Fruit fly (Drosophila melanogaster) whole organism, embryonic: ENCODE results near the gene janB.

Experiments used
- CG10147 ChIP-seq: fragments of 200-800 bp; sonication (Bioruptor generic); optimal IDR thresholded peaks from 2 replicates; lab custom pipeline; 2019; ENCODE audit warnings: missing biosample characterization, mild to moderate bottlenecking, missing genetic modification characterization, moderate library complexity
- CG11723 ChIP-seq: fragments of 200-800 bp; sonication (Bioruptor generic); optimal IDR thresholded peaks from 2 replicates; lab custom pipeline; 2017; ENCODE audit warnings: missing biosample characterization, mild to moderate bottlenecking, missing genetic modification characterization
- CG12155 ChIP-seq: fragments of 200-800 bp; sonication (Bioruptor generic); optimal IDR thresholded peaks from 3 replicates; lab custom pipeline; 2016; ENCODE audit warnings: missing biosample characterization, missing genetic modification characterization
- CG12769 ChIP-seq: fragments of 200-800 bp; sonication (Bioruptor generic); optimal IDR thresholded peaks from 2 replicates; lab custom pipeline; 2019; ENCODE audit warnings: missing biosample characterization, mild to moderate bottlenecking, missing genetic modification characterization, moderate library complexity
- CG13296 ChIP-seq: fragments of 200-800 bp; sonication (Bioruptor generic); optimal IDR thresholded peaks from 3 replicates; lab custom pipeline; 2018; ENCODE audit warnings: missing biosample characterization, mild to moderate bottlenecking, missing genetic modification characterization
- CG14860 ChIP-seq: fragments of 200-800 bp; sonication (Bioruptor generic); IDR thresholded peaks from 3 replicates; pipeline ENCODE4 v1.3.6; 2022; ENCODE audit warnings: missing biosample characterization, missing genetic modification characterization; ENCODE audit not compliant: partially characterized antibody
- CG15073 ChIP-seq: fragments of 200-800 bp; sonication (Bioruptor generic); optimal IDR thresholded peaks from 2 replicates; lab custom pipeline; 2016; ENCODE audit warnings: missing biosample characterization, missing genetic modification characterization
- CG15479 ChIP-seq: fragments of 200-800 bp; sonication (Bioruptor generic); optimal IDR thresholded peaks from 3 replicates; lab custom pipeline; 2019; ENCODE audit warnings: missing biosample characterization, mild to moderate bottlenecking, missing genetic modification characterization, moderate library complexity
- CG15696 ChIP-seq: fragments of 200-800 bp; sonication (Bioruptor generic); optimal IDR thresholded peaks from 2 replicates; lab custom pipeline; 2019; ENCODE audit warnings: missing biosample characterization, mild to moderate bottlenecking, missing genetic modification characterization, moderate library complexity
- CG17385 ChIP-seq: fragments of 200-800 bp; sonication (Bioruptor generic); optimal IDR thresholded peaks from 3 replicates; lab custom pipeline; 2018; ENCODE audit warnings: missing biosample characterization, mild to moderate bottlenecking, missing genetic modification characterization
- CG18011 ChIP-seq: fragments of 200-800 bp; sonication (Bioruptor generic); optimal IDR thresholded peaks from 2 replicates; lab custom pipeline; 2017; ENCODE audit warnings: missing biosample characterization, missing genetic modification characterization, mild to moderate bottlenecking, moderate library complexity, missing genotype
- CG2129 ChIP-seq: fragments of 200-800 bp; sonication (Bioruptor generic); IDR thresholded peaks from 2 replicates; pipeline ENCODE4 v1.3.6; 2022; ENCODE audit warnings: missing biosample characterization, missing genetic modification characterization; ENCODE audit not compliant: partially characterized antibody
- CG2889 ChIP-seq: fragments of 200-800 bp; sonication (Bioruptor generic); IDR thresholded peaks from 3 replicates; pipeline ENCODE4 v1.3.6; 2022; ENCODE audit warnings: missing biosample characterization, missing genetic modification characterization
- CG32532 ChIP-seq: fragments of 200-800 bp; sonication (Bioruptor generic); IDR thresholded peaks from 2 replicates; pipeline ENCODE4 v1.3.6; 2022; ENCODE audit warnings: missing biosample characterization, missing genetic modification characterization
- CG33557 ChIP-seq: fragments of 200-800 bp; sonication (Bioruptor generic); optimal IDR thresholded peaks from 2 replicates; lab custom pipeline; 2019; ENCODE audit warnings: missing biosample characterization, mild to moderate bottlenecking, missing genetic modification characterization, moderate library complexity
- CG34376 ChIP-seq: fragments of 200-800 bp; sonication (Bioruptor generic); optimal IDR thresholded peaks from 2 replicates; lab custom pipeline; 2018; ENCODE audit warnings: missing biosample characterization, mild to moderate bottlenecking, missing genetic modification characterization
- CG4282 ChIP-seq: fragments of 200-800 bp; sonication (Bioruptor generic); optimal IDR thresholded peaks from 2 replicates; lab custom pipeline; 2016; ENCODE audit warnings: missing biosample characterization, missing genetic modification characterization
- CG4404 ChIP-seq: fragments of 200-800 bp; sonication (Bioruptor generic); IDR thresholded peaks from 2 replicates; pipeline ENCODE4 v1.3.6; 2022; ENCODE audit warnings: missing biosample characterization, missing genetic modification characterization
- CG4854 ChIP-seq: fragments of 200-800 bp; sonication (Bioruptor generic); optimal IDR thresholded peaks from 2 replicates; lab custom pipeline; 2016; ENCODE audit warnings: missing biosample characterization, missing genetic modification characterization, inconsistent platforms
- CG6175 ChIP-seq: fragments of 200-800 bp; sonication (Bioruptor generic); IDR thresholded peaks from 3 replicates; pipeline ENCODE4 v1.3.6; 2022; ENCODE audit warnings: missing biosample characterization, missing genetic modification characterization
- CG7372 ChIP-seq: fragments of 200-800 bp; sonication (Bioruptor generic); IDR thresholded peaks from 2 replicates; pipeline ENCODE4 v1.3.6; 2022; ENCODE audit warnings: missing biosample characterization, missing genetic modification characterization
- CG7745 ChIP-seq: fragments of 200-800 bp; sonication (Bioruptor generic); optimal IDR thresholded peaks from 2 replicates; lab custom pipeline; 2018; ENCODE audit warnings: missing biosample characterization, mild to moderate bottlenecking, missing genetic modification characterization, moderate library complexity
- CG8924 ChIP-seq: fragments of 200-800 bp; optimal IDR thresholded peaks from 3 replicates; lab custom pipeline; 2019; ENCODE audit warnings: missing biosample characterization, mild to moderate bottlenecking, missing genetic modification characterization, moderate library complexity
- CTCF ChIP-seq: fragments of 200-800 bp; sonication (Bioruptor generic); optimal IDR thresholded peaks from 2 replicates; lab custom pipeline; 2017; ENCODE audit warnings: missing biosample characterization, mild to moderate bottlenecking, missing genetic modification characterization, moderate library complexity
- Dip3 ChIP-seq: fragments of 200-800 bp; sonication (Bioruptor generic); optimal IDR thresholded peaks from 3 replicates; lab custom pipeline; 2016; ENCODE audit warnings: missing biosample characterization, missing genetic modification characterization
- Doc2 ChIP-seq: fragments of 200-800 bp; sonication (Bioruptor generic); IDR thresholded peaks from 2 replicates; pipeline ENCODE4 v1.3.6; 2022; ENCODE audit warnings: missing biosample characterization, missing genetic modification characterization
- Fer3 ChIP-seq: fragments of 200-800 bp; sonication (Bioruptor generic); optimal IDR thresholded peaks from 2 replicates; lab custom pipeline; 2018; ENCODE audit warnings: missing biosample characterization, mild to moderate bottlenecking, missing genetic modification characterization, moderate library complexity
- HmgD ChIP-seq: fragments of 200-800 bp; sonication (Bioruptor generic); optimal IDR thresholded peaks from 3 replicates; lab custom pipeline; 2016; ENCODE audit warnings: missing biosample characterization, missing genetic modification characterization
- Hr39 ChIP-seq: fragments of >200 bp; optimal IDR thresholded peaks from 2 replicates; lab custom pipeline; 2017
- Hr78 ChIP-seq, 2 experiments: fragments of 200-800 bp in 1 of 2; fragments of >200 bp in 1 of 2; sonication (Bioruptor generic) in 1 of 2; optimal IDR thresholded peaks; 2 replicates each; lab custom pipeline; 2017 to 2019; ENCODE audit warnings: missing biosample characterization in 2 of 2, missing genetic modification characterization in 2 of 2, mild to moderate bottlenecking in 1 of 2, moderate library complexity in 1 of 2
- Kr ChIP-seq: fragments of 200-800 bp; sonication (Bioruptor generic); optimal IDR thresholded peaks from 2 replicates; lab custom pipeline; 2017; ENCODE audit warnings: missing biosample characterization, mild to moderate bottlenecking, missing genetic modification characterization
- Sox100B ChIP-seq: fragments of 200-800 bp; sonication (Bioruptor generic); optimal IDR thresholded peaks from 3 replicates; lab custom pipeline; 2018; ENCODE audit warnings: missing biosample characterization, mild to moderate bottlenecking, missing genetic modification characterization
- TFAM ChIP-seq: fragments of 200-800 bp; sonication (Bioruptor generic); optimal IDR thresholded peaks from 2 replicates; lab custom pipeline; 2017; ENCODE audit warnings: missing biosample characterization, missing genetic modification characterization, inconsistent platforms
- ap ChIP-seq: fragments of 200-800 bp; sonication (Bioruptor generic); IDR thresholded peaks from 2 replicates; pipeline ENCODE4 v1.3.6; 2022; ENCODE audit warnings: missing biosample characterization, missing genetic modification characterization
- bab2 ChIP-seq: fragments of 200-800 bp; sonication (Bioruptor generic); optimal IDR thresholded peaks from 2 replicates; lab custom pipeline; 2016; ENCODE audit warnings: missing biosample characterization, missing genetic modification characterization
- cg ChIP-seq: fragments of 200-800 bp; sonication (Bioruptor generic); optimal IDR thresholded peaks from 3 replicates; lab custom pipeline; 2019; ENCODE audit warnings: missing biosample characterization, mild to moderate bottlenecking, missing genetic modification characterization, moderate library complexity
- chif ChIP-seq, 2 experiments: fragments of 200-800 bp; sonication (Bioruptor generic); optimal IDR thresholded peaks; 3 replicates each; lab custom pipeline; 2016; ENCODE audit warnings: missing biosample characterization in 2 of 2, missing genetic modification characterization in 2 of 2
- chinmo ChIP-seq: fragments of 200-800 bp; sonication (Bioruptor generic); IDR thresholded peaks from 4 replicates; pipeline ENCODE4 v1.3.6; 2022; ENCODE audit warnings: missing biosample characterization, missing genetic modification characterization; ENCODE audit not compliant: partially characterized antibody
- crol ChIP-seq: fragments of 200-800 bp; sonication (Bioruptor generic); IDR thresholded peaks from 2 replicates; pipeline ENCODE4 v1.3.6; 2022; ENCODE audit warnings: missing biosample characterization, missing genetic modification characterization
- cwo ChIP-seq: fragments of 200-800 bp; sonication (Bioruptor generic); optimal IDR thresholded peaks from 3 replicates; lab custom pipeline; 2017; ENCODE audit warnings: missing biosample characterization, missing genetic modification characterization, mild to moderate bottlenecking, moderate library complexity, missing genetic modification reagents
- ind ChIP-seq: fragments of 200-800 bp; sonication (Bioruptor generic); optimal IDR thresholded peaks from 3 replicates; lab custom pipeline; 2016; ENCODE audit warnings: missing biosample characterization, missing genetic modification characterization
- kni ChIP-seq: fragments of 200-800 bp; sonication (Bioruptor generic); optimal IDR thresholded peaks from 3 replicates; lab custom pipeline; 2017; ENCODE audit warnings: mild to moderate bottlenecking, missing biosample characterization, missing genetic modification reagents, missing genetic modification characterization
- lilli ChIP-seq: fragments of 200-800 bp; sonication (Bioruptor generic); optimal IDR thresholded peaks from 3 replicates; lab custom pipeline; 2016; ENCODE audit warnings: missing biosample characterization, missing genetic modification characterization
- otp ChIP-seq: fragments of 200-800 bp; sonication (Bioruptor generic); IDR thresholded peaks from 3 replicates; pipeline ENCODE4, ENCODE4 v1.3.6; 2022; ENCODE audit warnings: missing biosample characterization, missing genetic modification characterization
- repo ChIP-seq: fragments of 200-800 bp; sonication (Bioruptor generic); optimal IDR thresholded peaks from 2 replicates; lab custom pipeline; 2016; ENCODE audit warnings: missing biosample characterization, missing genetic modification characterization
- slou ChIP-seq: fragments of 200-800 bp; sonication (Bioruptor generic); optimal IDR thresholded peaks from 3 replicates; lab custom pipeline; 2016; ENCODE audit warnings: missing biosample characterization, missing genetic modification characterization
- sug ChIP-seq: fragments of 200-800 bp; optimal IDR thresholded peaks from 2 replicates; lab custom pipeline; 2019; ENCODE audit warnings: missing biosample characterization, mild to moderate bottlenecking, missing genetic modification characterization, moderate library complexity
- unc-4 ChIP-seq: fragments of 200-800 bp; sonication (Bioruptor generic); IDR thresholded peaks from 2 replicates; pipeline ENCODE4 v1.3.6; 2022; ENCODE audit warnings: missing biosample characterization, missing genetic modification characterization; ENCODE audit not compliant: partially characterized antibody
- vfl ChIP-seq: fragments of 200-800 bp; sonication (Bioruptor generic); optimal IDR thresholded peaks from 2 replicates; lab custom pipeline; 2016; ENCODE audit warnings: missing biosample characterization, missing genetic modification characterization
- vvl ChIP-seq: fragments of 200-800 bp; sonication (Bioruptor generic); IDR thresholded peaks from 2 replicates; pipeline ENCODE4 v1.3.6; 2022; ENCODE audit warnings: missing biosample characterization, missing genetic modification characterization
- zf30C ChIP-seq: fragments of 200-800 bp; sonication (Bioruptor generic); optimal IDR thresholded peaks from 3 replicates; lab custom pipeline; 2018; ENCODE audit warnings: missing biosample characterization, mild to moderate bottlenecking, missing genetic modification characterization

janB gene

dm6 chr3R:30014977-30015514 lies 23.5 kb downstream of the janB start, which contains the start of gene CG7920 (continued):
- TF ChIP-seq Sox100B (GFP tag; lab: Kevin White, UChicago) (no peak), Doc2 (GFP tag; lab: Robert Waterston, UW) (no peak), CG8924 (tag; lab: Kevin White, UChicago) (peak; percentile 8), CG15696 (tag; lab: Kevin White, UChicago) (no peak), CG12155 (no peak), cg (GFP tag; lab: Kevin White, UChicago) (no peak), CG7372 (GFP tag; lab: Robert Waterston, UW) (no peak), CG4854 (GFP tag; lab: Kevin White, UChicago) (no peak), cwo (GFP tag; lab: Kevin White, UChicago) (peak; percentile 2), CG12769 (peak; percentile 52), vvl (GFP tag; lab: Robert Waterston, UW) (no peak; the same call in 1 of the 2 replicates), CG32532 (GFP tag; lab: Robert Waterston, UW) (peak; percentile 41; the same call in 1 of the 2 replicates), HmgD (no peak), crol (0 out of 2 replicates have a peak, but pooled peaks have one; percentile 21), CG14860 (peak; percentile 53; the same call in 2 of the 3 replicates), Hr39 (lab: Kevin White, UChicago) (no peak), chinmo (peak; percentile 76; the same call in 2 of the 4 replicates), lilli (GFP tag; lab: Kevin White, UChicago) (peak; percentile 22), otp (GFP tag; lab: Robert Waterston, UW) (no peak), CG10147 (GFP tag; lab: Kevin White, UChicago) (peak; percentile 43), zf30C (GFP tag; lab: Kevin White, UChicago) (no peak), Dip3 (no peak), Kr (peak; percentile 60), CG33557 (GFP tag; lab: Kevin White, UChicago) (no peak), CG34376 (GFP tag; lab: Kevin White, UChicago) (peak; percentile 77), CG18011 (GFP tag; lab: Kevin White, UChicago) (no peak), vfl (GFP tag; lab: Kevin White, UChicago) (no peak), kni (GFP tag; lab: Kevin White, UChicago) (no peak), CG17385 (GFP tag; lab: Kevin White, UChicago) (no peak), repo (GFP tag; lab: Kevin White, UChicago) (no peak), TFAM (GFP tag; lab: Kevin White, UChicago) (no peak), Hr78 (GFP tag; optimal IDR thresholded peaks at IDR 0.05; lab: Kevin White, UChicago) (no peak), ind (GFP tag; lab: Kevin White, UChicago) (no peak), bab2 (GFP tag; lab: Kevin White, UChicago) (no peak), chif (GFP tag; optimal IDR thresholded peaks at IDR 0.05; lab: Kevin White, UChicago) (no peak), CG4282 (GFP tag; lab: Kevin White, UChicago) (no peak), CG13296 (peak; percentile 48), slou (GFP tag; lab: Kevin White, UChicago) (no peak), CG11723 (GFP tag; lab: Kevin White, UChicago) (no peak), CG15073 (GFP tag; lab: Kevin White, UChicago) (no peak), unc-4 (peak; percentile 83), sug (tag; lab: Kevin White, UChicago) (no peak), CTCF (GFP tag; lab: Kevin White, UChicago) (peak; percentile 75), CG2129 (GFP tag; lab: Robert Waterston, UW) (peak; percentile 40), ap (GFP tag; lab: Robert Waterston, UW) (no peak), CG6175 (0 out of 3 replicates have a peak, but pooled peaks have one; percentile 15), CG7745 (tag; lab: Kevin White, UChicago) (no peak), Fer3 (tag; lab: Kevin White, UChicago) (no peak), CG4404 (no peak), CG15479 (no peak), CG2889 (GFP tag; lab: Robert Waterston, UW) (0 out of 3 replicates have a peak, but pooled peaks have one; percentile 16)
